Fruit fly (Drosophila melanogaster) whole organism, adult: ENCODE measurements around the gene Nha2.

ENCODE experiments used
- CG11617 ChIP-seq: fragments of 200-800 bp; sonication (Bioruptor generic); optimal IDR thresholded peaks from 2 replicates; lab custom pipeline; 2017; ENCODE audit warnings: mild to moderate bottlenecking, missing biosample characterization, missing genetic modification reagents, missing genetic modification characterization
- CG12768 ChIP-seq: fragments of 200-800 bp; sonication (Bioruptor generic); optimal IDR thresholded peaks from 2 replicates; lab custom pipeline; 2017; ENCODE audit warnings: missing biosample characterization, missing genetic modification characterization, mild to moderate bottlenecking, moderate library complexity, missing genetic modification reagents
- CG14711 ChIP-seq: fragments of 200-800 bp; sonication (Bioruptor generic); optimal IDR thresholded peaks from 2 replicates; lab custom pipeline; 2018; ENCODE audit warnings: missing biosample characterization, mild to moderate bottlenecking, missing genetic modification characterization, moderate library complexity
- CG1620 ChIP-seq: fragments of 200-800 bp; sonication (Bioruptor generic); optimal IDR thresholded peaks from 2 replicates; lab custom pipeline; 2016; ENCODE audit warnings: missing biosample characterization, missing genetic modification characterization
- CG33017 ChIP-seq: fragments of 200-800 bp; sonication (Bioruptor generic); optimal IDR thresholded peaks from 2 replicates; lab custom pipeline; 2018; ENCODE audit warnings: missing biosample characterization, mild to moderate bottlenecking, missing genetic modification characterization, moderate library complexity
- CG5204 ChIP-seq: fragments of 200-800 bp; sonication (Bioruptor generic); optimal IDR thresholded peaks from 2 replicates; lab custom pipeline; 2016; ENCODE audit warnings: missing biosample characterization, missing genetic modification characterization
- CG7045 ChIP-seq: fragments of 200-800 bp; sonication (Bioruptor generic); optimal IDR thresholded peaks from 2 replicates; lab custom pipeline; 2017; ENCODE audit warnings: missing biosample characterization, mild to moderate bottlenecking, missing genetic modification characterization
- CG7101 ChIP-seq: fragments of 200-800 bp; sonication (Bioruptor generic); optimal IDR thresholded peaks from 2 replicates; lab custom pipeline; 2018; ENCODE audit warnings: missing biosample characterization, mild to moderate bottlenecking, missing genetic modification characterization, moderate library complexity
- Clk ChIP-seq: fragments of 200-800 bp; sonication (Bioruptor generic); optimal IDR thresholded peaks from 2 replicates; lab custom pipeline; 2017; ENCODE audit warnings: missing biosample characterization, missing genetic modification characterization
- Crg-1 ChIP-seq: fragments of 200-800 bp; sonication (Bioruptor generic); optimal IDR thresholded peaks from 2 replicates; lab custom pipeline; 2016; ENCODE audit warnings: missing biosample characterization, missing genetic modification characterization
- Hr96 ChIP-seq: fragments of 200-800 bp; sonication (Bioruptor generic); optimal IDR thresholded peaks from 2 replicates; lab custom pipeline; 2016; ENCODE audit warnings: missing biosample characterization, missing genetic modification characterization
- Mnt ChIP-seq: fragments of 200-800 bp; sonication (Bioruptor generic); optimal IDR thresholded peaks from 2 replicates; lab custom pipeline; 2016; ENCODE audit warnings: missing biosample characterization, mild to moderate bottlenecking, missing genetic modification characterization
- bab1 ChIP-seq: fragments of 200-800 bp; sonication (Bioruptor generic); optimal IDR thresholded peaks from 3 replicates; lab custom pipeline; 2019; ENCODE audit warnings: missing biosample characterization, mild to moderate bottlenecking, missing genetic modification characterization, moderate library complexity
- cic ChIP-seq: fragments of 200-800 bp; sonication (Bioruptor generic); optimal IDR thresholded peaks from 2 replicates; lab custom pipeline; 2017; ENCODE audit warnings: missing biosample characterization, mild to moderate bottlenecking, missing genetic modification characterization, moderate library complexity
- cnc ChIP-seq, 2 experiments: fragments of >200 bp; optimal IDR thresholded peaks; 2 replicates each; lab custom pipeline; 2017
- kay ChIP-seq: fragments of 200-800 bp; sonication (Bioruptor generic); peaks from one replicate; lab custom pipeline; 2016; ENCODE audit warnings: missing biosample characterization, missing genetic modification characterization, borderline replicate concordance
- ovo ChIP-seq: fragments of 200-800 bp; sonication (Bioruptor generic); optimal IDR thresholded peaks from 2 replicates; lab custom pipeline; 2016; ENCODE audit warnings: missing biosample characterization, missing genetic modification characterization
- pad ChIP-seq: fragments of 200-800 bp; sonication (Bioruptor generic); optimal IDR thresholded peaks from 3 replicates; lab custom pipeline; 2017; ENCODE audit warnings: missing biosample characterization, missing genetic modification characterization, mild to moderate bottlenecking, moderate library complexity, missing genetic modification reagents
- tj ChIP-seq: fragments of 200-800 bp; sonication (Bioruptor generic); optimal IDR thresholded peaks from 3 replicates; lab custom pipeline; 2017; ENCODE audit warnings: missing biosample characterization, mild to moderate bottlenecking, missing genetic modification characterization, moderate library complexity
- toe ChIP-seq: fragments of 200-800 bp; sonication (Bioruptor generic); optimal IDR thresholded peaks from 2 replicates; lab custom pipeline; 2016; ENCODE audit warnings: missing biosample characterization, missing genetic modification characterization

Nha2 gene

dm6 chr3R:23026652-23027427, 28.5 kb upstream of the Nha2 start, which contains the start of gene lmd:
Gene lmd (minus strand): TSS chr3R:23026713.
- no peak for TF ChIP-seq cic (GFP tag; lab: Kevin White, UChicago)
- TF ChIP-seq CG12768 (GFP tag; lab: Kevin White, UChicago): no peak
- TF ChIP-seq pad: no peak
- no peak for TF ChIP-seq CG7101
- TF ChIP-seq Crg-1: no peak
- TF ChIP-seq kay: no peak
- TF ChIP-seq CG33017 (tag; lab: Kevin White, UChicago): no peak
- TF ChIP-seq CG1620 (GFP tag; lab: Kevin White, UChicago): no peak
- TF ChIP-seq CG11617 (GFP tag; lab: Kevin White, UChicago): no peak
- no peak for TF ChIP-seq CG14711 (tag; lab: Kevin White, UChicago)
- no peak for TF ChIP-seq cnc (optimal IDR thresholded peaks at IDR 0.05; lab: Kevin White, UChicago)
- TF ChIP-seq bab1 (GFP tag; lab: Kevin White, UChicago): no peak
- TF ChIP-seq Hr96: no peak
- TF ChIP-seq Clk (GFP tag; lab: Kevin White, UChicago): no peak
- TF ChIP-seq ovo (GFP tag; lab: Kevin White, UChicago): no peak
- TF ChIP-seq tj: no peak
- no peak for TF ChIP-seq CG5204 (GFP tag; lab: Kevin White, UChicago)
- no peak for TF ChIP-seq Mnt (GFP tag; lab: Kevin White, UChicago)
- TF ChIP-seq CG7045 (GFP tag; lab: Kevin White, UChicago): no peak

DNA sequence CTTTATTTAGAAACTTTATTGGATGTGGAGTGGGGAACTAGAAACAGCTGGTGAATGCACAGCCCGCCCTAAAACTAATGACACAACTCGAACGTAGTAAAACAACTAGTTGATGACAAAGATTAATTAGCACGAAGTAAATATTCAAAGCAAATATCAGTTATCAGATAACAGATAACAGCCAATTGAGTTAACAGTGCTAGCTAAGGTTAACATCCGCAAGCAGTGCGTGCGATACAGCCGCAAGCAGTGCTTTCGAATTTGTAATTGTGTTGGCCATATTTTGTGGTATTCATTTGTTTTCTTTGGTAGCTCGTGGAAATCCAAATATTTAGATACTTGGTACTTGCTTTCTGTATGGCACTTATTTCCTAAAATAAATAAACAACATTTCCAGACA, 15.2 kb upstream of the Nha2 start:
- TF ChIP-seq tj: no peak
- TF ChIP-seq pad: no peak
- peak; percentile 10 for TF ChIP-seq CG12768 (GFP tag; lab: Kevin White, UChicago)
- peak; percentile 17 for TF ChIP-seq Crg-1
- peak; percentile 6 for TF ChIP-seq ovo (GFP tag; lab: Kevin White, UChicago)
- peak; percentile 68 for TF ChIP-seq cic (GFP tag; lab: Kevin White, UChicago)
- TF ChIP-seq kay: peak; percentile 35
- TF ChIP-seq toe (GFP tag; lab: Kevin White, UChicago): no peak
- peak; percentile 67 for TF ChIP-seq CG33017 (tag; lab: Kevin White, UChicago)
- peak; percentile 18 for TF ChIP-seq CG14711 (tag; lab: Kevin White, UChicago)
- TF ChIP-seq CG7045 (GFP tag; lab: Kevin White, UChicago): peak; percentile 35
- peak; percentile 53 for TF ChIP-seq CG7101
- peak; percentile 39 for TF ChIP-seq CG11617 (GFP tag; lab: Kevin White, UChicago)
- TF ChIP-seq CG5204 (GFP tag; lab: Kevin White, UChicago): peak; percentile 0

DNA sequence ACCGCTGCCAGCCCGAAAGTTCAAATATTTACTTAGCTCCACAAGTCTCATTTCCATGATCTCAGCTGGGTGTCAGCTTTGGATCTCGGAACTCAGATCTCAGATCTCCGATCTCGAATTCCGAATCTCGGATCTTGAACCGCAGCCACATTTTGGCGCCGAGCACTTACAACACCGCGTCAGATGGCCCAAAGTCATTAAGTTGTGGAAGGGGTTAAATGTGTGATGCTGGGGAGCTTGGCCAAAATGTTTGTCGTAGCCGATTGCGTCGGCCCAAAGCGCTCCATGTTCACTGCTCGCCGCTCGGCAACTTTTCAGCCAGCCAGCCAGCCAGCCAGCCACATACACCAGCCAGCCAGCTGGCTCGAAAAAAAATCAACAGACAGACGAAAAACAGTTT, 13.7 kb upstream of the Nha2 start, which contains the start of gene CG6688:
TSS of gene CG6688 (plus strand) at position 396 of the 400 bp plus-strand sequence.
- TF ChIP-seq tj (no peak), CG7045 (GFP tag; lab: Kevin White, UChicago) (no peak), CG1620 (GFP tag; lab: Kevin White, UChicago) (no peak), kay (no peak), toe (GFP tag; lab: Kevin White, UChicago) (no peak), Crg-1 (no peak), bab1 (GFP tag; lab: Kevin White, UChicago) (no peak), Clk (GFP tag; lab: Kevin White, UChicago) (no peak)

- no peak for TF ChIP-seq Crg-1
- TF ChIP-seq kay: no peak
- no peak for TF ChIP-seq CG5204 (GFP tag; lab: Kevin White, UChicago)
- no peak for TF ChIP-seq CG12768 (GFP tag; lab: Kevin White, UChicago)
- no peak for TF ChIP-seq bab1 (GFP tag; lab: Kevin White, UChicago)
Observed at dm6 chr3R:23010406-23010805, 12.1 kb upstream of the Nha2 start, which contains the start of gene CG34375. Gene CG34375 (minus strand): TSS chr3R:23010562.

dm6 chr3R:23009480-23010115, 11.3 kb upstream of the Nha2 start:
- TF ChIP-seq tj (no peak), CG5204 (GFP tag; lab: Kevin White, UChicago) (no peak), toe (GFP tag; lab: Kevin White, UChicago) (no peak), Clk (GFP tag; lab: Kevin White, UChicago) (no peak), Hr96 (no peak), CG1620 (GFP tag; lab: Kevin White, UChicago) (no peak), CG33017 (tag; lab: Kevin White, UChicago) (no peak), CG12768 (GFP tag; lab: Kevin White, UChicago) (no peak), CG7101 (no peak), pad (no peak)

dm6 chr3R:23004161-23004560, 5.8 kb upstream of the Nha2 start:
- no peak for TF ChIP-seq cic (GFP tag; lab: Kevin White, UChicago)
- TF ChIP-seq bab1 (GFP tag; lab: Kevin White, UChicago): peak; percentile 60
- TF ChIP-seq Crg-1: no peak
